Fruit fly (Drosophila melanogaster): ENCODE data around the gene ko.

ko gene

dm6 chr3L:21130839-21131410 lies at the start of gene ko (continued):
- TF ChIP-seq CG2129 (GFP tag; IDR thresholded peaks at IDR 0.05; ENCODE audit: partially characterized antibody) (no peak), CG31365 (tag; optimal IDR thresholded peaks at IDR 0.05) (peak; percentile 30), CG6813 (GFP tag; optimal IDR thresholded peaks at IDR 0.05) (peak; percentile 77), Lpt (GFP tag; optimal IDR thresholded peaks at IDR 0.05) (no peak), CG2199 (GFP tag; IDR thresholded peaks at IDR 0.05) (0 out of 3 replicates have a peak, but pooled peaks have one; percentile 62), vvl (GFP tag; IDR thresholded peaks at IDR 0.05) (peak; percentile 79), CG34422 (GFP tag; IDR thresholded peaks at IDR 0.05) (no peak), onecut (GFP tag; IDR thresholded peaks at IDR 0.05) (peak; percentile 46; the same call in 1 of the 2 replicates), Myb (GFP tag; optimal IDR thresholded peaks at IDR 0.05) (no peak), CG18599 (GFP tag; optimal IDR thresholded peaks at IDR 0.05) (peak; percentile 36), Hr51 (GFP tag; optimal IDR thresholded peaks at IDR 0.05) (no peak), zfh2 (GFP tag; optimal IDR thresholded peaks at IDR 0.05) (no peak), nau (GFP tag; optimal IDR thresholded peaks at IDR 0.05) (peak; percentile 55), da (GFP tag; optimal IDR thresholded peaks at IDR 0.05) (no peak), Deaf1 (tag; optimal IDR thresholded peaks at IDR 0.05) (peak; percentile 51), wek (GFP tag; optimal IDR thresholded peaks at IDR 0.05) (peak; percentile 83), tll (GFP tag; optimal IDR thresholded peaks at IDR 0.05) (no peak), cad (GFP tag; optimal IDR thresholded peaks at IDR 0.05) (no peak), ssp (GFP tag; IDR thresholded peaks at IDR 0.05) (no peak), cas (GFP tag; IDR thresholded peaks at IDR 0.05) (no peak), pita (GFP tag; optimal IDR thresholded peaks at IDR 0.05) (no peak), CG9215 (GFP tag; IDR thresholded peaks at IDR 0.05) (no peak), CG11398 (GFP tag; optimal IDR thresholded peaks at IDR 0.05) (peak; percentile 8), abd-A (tag; optimal IDR thresholded peaks at IDR 0.05) (no peak), oc (tag; optimal IDR thresholded peaks at IDR 0.05) (peak; percentile 35), CG3726 (GFP tag; IDR thresholded peaks at IDR 0.05) (no peak), salm (tag; optimal IDR thresholded peaks at IDR 0.05) (peak; percentile 49), Antp (GFP tag; optimal IDR thresholded peaks at IDR 0.05) (no peak), ac (GFP tag; optimal IDR thresholded peaks at IDR 0.05) (peak; percentile 9), CG11695 (GFP tag; IDR thresholded peaks at IDR 0.05) (no peak), Ravus (GFP tag; IDR thresholded peaks at IDR 0.05) (no peak), lab (GFP tag; optimal IDR thresholded peaks at IDR 0.05) (peak; percentile 64), sim (GFP tag; IDR thresholded peaks at IDR 0.05) (peak; percentile 47; the same call in 1 of the 2 replicates), CG17912 (GFP tag; optimal IDR thresholded peaks at IDR 0.05) (no peak), ap (GFP tag; IDR thresholded peaks at IDR 0.05) (no peak), Hr3 (GFP tag; optimal IDR thresholded peaks at IDR 0.05) (no peak), pb (GFP tag; optimal IDR thresholded peaks at IDR 0.05) (no peak), CG12236 (GFP tag; optimal IDR thresholded peaks at IDR 0.05) (peak; percentile 23), Trl (optimal IDR thresholded peaks at IDR 0.05) (no peak), Trl (GFP tag; optimal IDR thresholded peaks at IDR 0.05) (peak; percentile 19), CG3163 (GFP tag; optimal IDR thresholded peaks at IDR 0.05) (peak; percentile 6), klu (GFP tag; IDR thresholded peaks at IDR 0.05) (no peak), D (optimal IDR thresholded peaks at IDR 0.05) (no peak), D (GFP tag; optimal IDR thresholded peaks at IDR 0.05) (peak; percentile 58), Hey (tag; optimal IDR thresholded peaks at IDR 0.05) (no peak), dmrt11E (tag; optimal IDR thresholded peaks at IDR 0.05) (peak; percentile 30), CG1602 (GFP tag; optimal IDR thresholded peaks at IDR 0.05) (no peak), CG1233 (GFP tag; optimal IDR thresholded peaks at IDR 0.05) (peak; percentile 48), CG10979 (tag; optimal IDR thresholded peaks at IDR 0.05) (peak; percentile 3), fu2 (GFP tag; optimal IDR thresholded peaks at IDR 0.05) (no peak), ken (GFP tag; IDR thresholded peaks at IDR 0.05) (no peak)
